Worm (Caenorhabditis elegans): Measurements from ENCODE around the gene W06D11.3.

W06D11.3 gene

DNA sequence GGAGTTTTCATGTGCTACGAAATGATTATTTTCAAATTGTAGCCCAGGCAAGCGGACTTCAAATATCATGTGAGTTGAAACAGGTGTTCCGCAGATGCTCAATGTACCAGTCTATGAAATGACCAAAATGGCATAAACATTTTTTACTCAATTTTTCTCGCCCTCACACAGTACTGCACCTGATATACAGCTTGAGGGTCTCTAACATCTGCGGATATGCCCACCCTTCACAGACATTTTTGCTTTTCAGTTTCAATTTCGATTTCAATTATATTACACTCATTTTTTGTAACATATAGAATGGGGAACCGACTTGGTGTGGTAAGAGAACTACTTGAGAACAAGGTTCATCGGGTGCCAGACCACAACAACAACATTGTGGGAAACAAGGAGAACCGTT, 48.2 kb downstream of the W06D11.3 start, which contains the start of gene F42F12.11:
Gene F42F12.11, plus strand, starts transcription at position 301 of the 400 bp plus-strand sequence.
- TF ChIP-seq dmd-8 (GFP tag; IDR thresholded peaks at IDR 0.05) (no peak), aha-1 (tag) (peak; percentile 10)

- TF ChIP-seq arid-1 (GFP tag; conservative IDR thresholded peaks at IDR 0.05) = peak; percentile 52; the same call in 1 of the 2 replicates
- TF ChIP-seq nhr-28 (tag; optimal IDR thresholded peaks at IDR 0.05) = peak; percentile 56
- peak; percentile 52; the same call in 1 of the 2 replicates for TF ChIP-seq ctbp-1 (GFP tag; IDR thresholded peaks at IDR 0.05)
- TF ChIP-seq ceh-82 (tag; optimal IDR thresholded peaks at IDR 0.05) = no peak
- peak; percentile 80 for TF ChIP-seq dmd-8 (GFP tag; IDR thresholded peaks at IDR 0.05)
- peak; percentile 10 for TF ChIP-seq spr-1 (tag; optimal IDR thresholded peaks at IDR 0.05)
- no peak for TF ChIP-seq hif-1 (tag; optimal IDR thresholded peaks at IDR 0.05)
- TF ChIP-seq nhr-42 (GFP tag; IDR thresholded peaks at IDR 0.05) = no peak
- no peak for TF ChIP-seq dpl-1 (GFP tag; optimal IDR thresholded peaks at IDR 0.05)
- TF ChIP-seq F49E8.2 (tag; optimal IDR thresholded peaks at IDR 0.05; ENCODE audit: borderline replicate concordance) = no peak
- no peak for TF ChIP-seq zip-2 (tag; optimal IDR thresholded peaks at IDR 0.05)
- no peak for TF ChIP-seq nhr-237 (tag; optimal IDR thresholded peaks at IDR 0.05)
- TF ChIP-seq lsy-2 (tag; optimal IDR thresholded peaks at IDR 0.05) = no peak
- TF ChIP-seq lin-39 (tag; optimal IDR thresholded peaks at IDR 0.05) = no peak
- no peak for TF ChIP-seq sdz-12 (GFP tag; optimal IDR thresholded peaks at IDR 0.05)
- peak; percentile 63; the same call in 1 of the 2 replicates for TF ChIP-seq tra-1 (GFP tag; IDR thresholded peaks at IDR 0.05)
- TF ChIP-seq mxl-3 (GFP tag; optimal IDR thresholded peaks at IDR 0.05) = peak; percentile 53
- TF ChIP-seq madf-5 (GFP tag; IDR thresholded peaks at IDR 0.05) = no peak
- peak; percentile 81 for TF ChIP-seq ceh-44 (GFP tag; IDR thresholded peaks at IDR 0.05)
- no peak for TF ChIP-seq tag-97 (GFP tag; IDR thresholded peaks at IDR 0.05)
- TF ChIP-seq mep-1 (tag; optimal IDR thresholded peaks at IDR 0.05) = no peak
- TF ChIP-seq dmd-9 (GFP tag; IDR thresholded peaks at IDR 0.05) = no peak
- no peak for TF ChIP-seq fkh-10 (GFP tag; optimal IDR thresholded peaks at IDR 0.05)
- TF ChIP-seq daf-16 (GFP tag; optimal IDR thresholded peaks at IDR 0.05) = peak; percentile 22 to 59
- peak; percentile 67 for TF ChIP-seq daf-16 (tag; optimal IDR thresholded peaks at IDR 0.05)
- no peak for TF ChIP-seq ceh-32 (tag; optimal IDR thresholded peaks at IDR 0.05; ENCODE audit: poor library complexity)
- TF ChIP-seq lir-3 (tag; optimal IDR thresholded peaks at IDR 0.05) = no peak
- TF ChIP-seq nhr-77 (tag; optimal IDR thresholded peaks at IDR 0.05) = no peak
- TF ChIP-seq hlh-30 (tag; optimal IDR thresholded peaks at IDR 0.05; ENCODE audit: insufficient read depth) = peak; percentile 27
- TF ChIP-seq aly-2 (tag; optimal IDR thresholded peaks at IDR 0.05) = no peak
- peak; percentile 78 for TF ChIP-seq hmg-1.1 (GFP tag; IDR thresholded peaks at IDR 0.05)
- TF ChIP-seq lim-7 (GFP tag; IDR thresholded peaks at IDR 0.05) = peak; percentile 85
- 0 out of 2 replicates have a peak, but pooled peaks have one; percentile 50 for TF ChIP-seq Y75B8A.6 (GFP tag; IDR thresholded peaks at IDR 0.05)
- peak; percentile 51 for TF ChIP-seq hlh-11 (tag; optimal IDR thresholded peaks at IDR 0.05)
- TF ChIP-seq nhr-111 (GFP tag; optimal IDR thresholded peaks at IDR 0.05) = no peak
- no peak for TF ChIP-seq mdt-29 (GFP tag; IDR thresholded peaks at IDR 0.05)
- TF ChIP-seq mxl-2 (GFP tag; conservative IDR thresholded peaks at IDR 0.05) = no peak
- no peak for TF ChIP-seq ama-1 (optimal IDR thresholded peaks at IDR 0.05)
- TF ChIP-seq lin-15B (tag; optimal IDR thresholded peaks at IDR 0.05) = no peak
- no peak for TF ChIP-seq ceh-62 (tag; optimal IDR thresholded peaks at IDR 0.05)
- TF ChIP-seq F26F4.8 (GFP tag; conservative IDR thresholded peaks at IDR 0.05) = peak; percentile 67; the same call in 1 of the 2 replicates
- TF ChIP-seq skn-1 (tag; optimal IDR thresholded peaks at IDR 0.05) = no peak
- no peak for TF ChIP-seq lin-38 (GFP tag; IDR thresholded peaks at IDR 0.05)
- no peak for TF ChIP-seq daf-19 (GFP tag; conservative IDR thresholded peaks at IDR 0.05)
- peak; percentile 14 for TF ChIP-seq lin-13 (GFP tag; optimal IDR thresholded peaks at IDR 0.05)
- no peak for TF ChIP-seq nhr-76 (tag; optimal IDR thresholded peaks at IDR 0.05)
- TF ChIP-seq unc-130 (GFP tag; optimal IDR thresholded peaks at IDR 0.05) = peak; percentile 31
- TF ChIP-seq nhr-41 (GFP tag; IDR thresholded peaks at IDR 0.05) = no peak
- no peak for TF ChIP-seq R02D3.7 (tag; optimal IDR thresholded peaks at IDR 0.05)
- TF ChIP-seq aha-1 (tag) = peak; percentile 92
These were observed 49.3 kb downstream of the W06D11.3 start for ce11 chrX:12347822-12348221.
